Worm (Caenorhabditis elegans): ENCODE data around the gene unc-1.
A peak's percentile ranks its signal among the peaks of the same experiment; 100 is the strongest.

unc-1 gene

DNA sequence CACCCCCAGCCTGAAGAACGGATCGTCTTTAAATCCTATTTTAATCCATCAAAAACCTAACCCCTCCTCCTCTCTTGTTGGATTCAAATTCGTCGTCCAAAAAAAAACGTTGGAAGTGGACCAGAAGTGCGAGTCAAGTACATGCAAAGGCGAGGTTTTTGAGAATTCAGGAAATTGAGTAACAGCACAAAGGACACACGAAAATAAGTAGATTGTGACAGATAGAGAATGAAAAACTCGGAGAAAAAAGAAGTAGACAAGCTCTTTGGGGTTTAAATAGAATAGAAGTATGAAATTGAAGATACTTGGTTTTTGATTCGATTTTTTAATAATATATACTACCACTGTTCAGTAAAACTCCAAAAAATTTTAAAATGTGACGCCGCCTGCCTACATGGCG lies 47.5 kb downstream of the unc-1 start:
- no peak for TF ChIP-seq zag-1 (tag; optimal IDR thresholded peaks at IDR 0.05)
- TF ChIP-seq ztf-11 (tag; optimal IDR thresholded peaks at IDR 0.05): no peak
- no peak for TF ChIP-seq nhr-129 (tag; optimal IDR thresholded peaks at IDR 0.05)
- no peak for TF ChIP-seq ama-1 (optimal IDR thresholded peaks at IDR 0.05)
- no peak for TF ChIP-seq lsy-2 (tag; optimal IDR thresholded peaks at IDR 0.05)
- TF ChIP-seq mdl-1 (tag; optimal IDR thresholded peaks at IDR 0.05): no peak
- no peak for TF ChIP-seq unc-39 (tag; optimal IDR thresholded peaks at IDR 0.05)
- no peak for TF ChIP-seq ztf-1 (GFP tag; conservative IDR thresholded peaks at IDR 0.05)
- no peak for TF ChIP-seq nhr-11 (tag; optimal IDR thresholded peaks at IDR 0.05)
- no peak for TF ChIP-seq sma-3 (GFP tag; optimal IDR thresholded peaks at IDR 0.05)

DNA sequence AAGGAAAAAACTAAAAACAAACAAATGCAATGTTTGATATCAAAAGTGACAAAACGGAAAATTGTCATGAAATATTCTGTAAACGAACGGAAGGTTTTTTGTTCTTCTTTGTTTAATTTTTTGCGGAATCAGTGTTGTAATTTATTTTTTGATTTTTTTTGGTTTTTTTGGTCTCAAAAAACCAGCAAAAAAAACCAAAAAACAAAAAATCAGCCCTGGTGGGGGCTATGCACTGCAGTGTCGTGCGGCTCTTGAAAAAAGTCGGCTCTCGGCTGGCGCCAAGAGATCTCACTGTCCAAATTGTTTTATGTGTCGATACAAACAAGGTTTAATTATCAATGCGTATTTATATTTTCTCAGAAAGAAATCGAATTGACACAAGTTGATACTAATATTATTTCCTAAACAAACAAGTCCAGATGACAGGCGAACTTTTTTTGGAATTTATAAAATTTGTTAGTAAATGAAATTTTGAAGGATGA lies 49.8 kb downstream of the unc-1 start:
- TF ChIP-seq mdl-1 (tag; optimal IDR thresholded peaks at IDR 0.05): no peak
- TF ChIP-seq Y55F3AM.14 (GFP tag; optimal IDR thresholded peaks at IDR 0.05): peak; percentile 51
- TF ChIP-seq ZK546.5 (tag; optimal IDR thresholded peaks at IDR 0.05): no peak
- TF ChIP-seq lin-11 (tag; optimal IDR thresholded peaks at IDR 0.05): no peak
- peak in 1 of 2 experiments; percentile 23 for TF ChIP-seq lsy-2 (tag; optimal IDR thresholded peaks at IDR 0.05)
- TF ChIP-seq skn-1 (tag; optimal IDR thresholded peaks at IDR 0.05): no peak
- TF ChIP-seq ama-1 (optimal IDR thresholded peaks at IDR 0.05): peak; percentile 90
- no peak for TF ChIP-seq blmp-1 (tag; optimal IDR thresholded peaks at IDR 0.05; ENCODE audit: insufficient read depth)
- TF ChIP-seq nhr-237 (tag; optimal IDR thresholded peaks at IDR 0.05): no peak
- TF ChIP-seq R02D3.7 (tag; optimal IDR thresholded peaks at IDR 0.05): no peak
- no peak for TF ChIP-seq ztf-1 (GFP tag; conservative IDR thresholded peaks at IDR 0.05)
- no peak for TF ChIP-seq nhr-129 (tag; optimal IDR thresholded peaks at IDR 0.05)
- TF ChIP-seq elt-1 (tag; optimal IDR thresholded peaks at IDR 0.05): no peak
- TF ChIP-seq peb-1 (tag; optimal IDR thresholded peaks at IDR 0.05): no peak
- no peak for TF ChIP-seq nhr-12 (tag; optimal IDR thresholded peaks at IDR 0.05)
- peak; percentile 35 for TF ChIP-seq sma-9 (GFP tag; optimal IDR thresholded peaks at IDR 0.05)
- no peak for TF ChIP-seq sma-9 (tag; optimal IDR thresholded peaks at IDR 0.05)
- TF ChIP-seq sma-3 (GFP tag; optimal IDR thresholded peaks at IDR 0.05): peak; percentile 55
- no peak for TF ChIP-seq mab-5 (tag; optimal IDR thresholded peaks at IDR 0.05)
- no peak for TF ChIP-seq ztf-11 (tag; optimal IDR thresholded peaks at IDR 0.05)
- TF ChIP-seq nhr-6 (tag; optimal IDR thresholded peaks at IDR 0.05): no peak
- no peak for TF ChIP-seq nhr-11 (tag; optimal IDR thresholded peaks at IDR 0.05)
- TF ChIP-seq F13H6.1 (tag; optimal IDR thresholded peaks at IDR 0.05): no peak
- TF ChIP-seq unc-55 (GFP tag; optimal IDR thresholded peaks at IDR 0.05): no peak
- no peak for TF ChIP-seq fos-1 (tag; optimal IDR thresholded peaks at IDR 0.05)
- TF ChIP-seq snpc-4 (tag; optimal IDR thresholded peaks at IDR 0.05): no peak
- no peak for TF ChIP-seq ceh-82 (tag; optimal IDR thresholded peaks at IDR 0.05)
- TF ChIP-seq lin-13 (GFP tag; optimal IDR thresholded peaks at IDR 0.05): peak; percentile 16
- TF ChIP-seq zag-1 (tag; optimal IDR thresholded peaks at IDR 0.05): no peak
- TF ChIP-seq dmd-4 (tag; optimal IDR thresholded peaks at IDR 0.05): no peak
- no peak for TF ChIP-seq C34F6.9 (tag; optimal IDR thresholded peaks at IDR 0.05)
- no peak for TF ChIP-seq egl-27 (tag; optimal IDR thresholded peaks at IDR 0.05)
- TF ChIP-seq nhr-10 (tag; optimal IDR thresholded peaks at IDR 0.05): no peak
- TF ChIP-seq alr-1 (tag; optimal IDR thresholded peaks at IDR 0.05): no peak
- TF ChIP-seq unc-39 (tag; optimal IDR thresholded peaks at IDR 0.05): no peak
- no peak for TF ChIP-seq unc-62 (GFP tag; optimal IDR thresholded peaks at IDR 0.05)
- TF ChIP-seq nhr-21 (tag; optimal IDR thresholded peaks at IDR 0.05): no peak
- no peak for TF ChIP-seq mbf-1 (tag; optimal IDR thresholded peaks at IDR 0.05)
- no peak for TF ChIP-seq ceh-16 (tag; optimal IDR thresholded peaks at IDR 0.05)
- TF ChIP-seq nhr-23 (tag; optimal IDR thresholded peaks at IDR 0.05): no peak
- TF ChIP-seq nhr-77 (tag; optimal IDR thresholded peaks at IDR 0.05): no peak
- TF ChIP-seq crh-2 (tag; optimal IDR thresholded peaks at IDR 0.05): peak; percentile 18
- TF ChIP-seq ztf-4 (tag; optimal IDR thresholded peaks at IDR 0.05): no peak
- no peak for TF ChIP-seq elt-3 (tag; optimal IDR thresholded peaks at IDR 0.05)
- TF ChIP-seq sem-4 (tag; optimal IDR thresholded peaks at IDR 0.05): no peak
- no peak for TF ChIP-seq aly-2 (tag; optimal IDR thresholded peaks at IDR 0.05)
- peak; percentile 55 for TF ChIP-seq gmeb-1 (tag; optimal IDR thresholded peaks at IDR 0.05)
- no peak for TF ChIP-seq lin-39 (tag; optimal IDR thresholded peaks at IDR 0.05)
- TF ChIP-seq nhr-25 (tag; optimal IDR thresholded peaks at IDR 0.05): peak; percentile 37
